Fruit fly (Drosophila melanogaster): ENCODE measurements around the gene CG5245.

Gene CG5245

DNA sequence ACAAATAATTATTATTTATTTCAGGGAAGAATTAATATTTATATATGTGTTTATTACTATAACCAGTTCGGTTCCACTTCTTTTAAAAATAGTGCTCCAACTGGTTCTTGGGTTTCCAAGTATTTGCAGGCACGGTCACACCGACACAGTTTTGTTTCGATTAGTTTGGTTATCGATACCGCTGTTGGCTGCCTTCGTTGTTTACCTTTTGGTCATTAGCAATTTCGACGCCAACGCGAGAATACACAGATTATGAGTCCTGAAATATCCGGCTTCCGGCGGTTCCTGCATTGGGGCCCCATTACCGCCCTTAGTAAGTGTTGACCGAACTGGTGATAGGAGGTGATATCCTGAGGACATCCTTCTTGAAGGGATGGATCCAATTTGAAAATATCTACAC lies 21.2 kb upstream of the CG5245 start, which contains the start of gene CG5196 (continued):
- TF ChIP-seq hkb (optimal IDR thresholded peaks at IDR 0.05), result no peak
- no peak for TF ChIP-seq hkb (GFP tag; IDR thresholded peaks at IDR 0.05)
- TF ChIP-seq CG4617 (GFP tag; optimal IDR thresholded peaks at IDR 0.05; ENCODE audit: borderline replicate concordance), result peak; percentile 55
- TF ChIP-seq sens (GFP tag), result no peak
- TF ChIP-seq chn (GFP tag; optimal IDR thresholded peaks at IDR 0.05), result no peak
- TF ChIP-seq dysf (GFP tag; IDR thresholded peaks at IDR 0.05), result no peak
- TF ChIP-seq CG17385 (GFP tag; optimal IDR thresholded peaks at IDR 0.05), result no peak
- TF ChIP-seq abd-A (tag; optimal IDR thresholded peaks at IDR 0.05), result no peak
- no peak for TF ChIP-seq psq (GFP tag; optimal IDR thresholded peaks at IDR 0.05)
- TF ChIP-seq Oli (tag; optimal IDR thresholded peaks at IDR 0.05), result no peak
- no peak for TF ChIP-seq bowl (GFP tag; IDR thresholded peaks at IDR 0.05)
- no peak for TF ChIP-seq CG3065 (GFP tag; optimal IDR thresholded peaks at IDR 0.05)
- no peak for TF ChIP-seq peb (GFP tag; IDR thresholded peaks at IDR 0.05)
- peak; percentile 44; the same call in 1 of the 2 replicates for TF ChIP-seq vvl (GFP tag; IDR thresholded peaks at IDR 0.05)
- no peak for TF ChIP-seq CG14667 (GFP tag; IDR thresholded peaks at IDR 0.05)
- peak; percentile 34 for TF ChIP-seq Ets97D (GFP tag; optimal IDR thresholded peaks at IDR 0.05)
- TF ChIP-seq nmo (GFP tag; optimal IDR thresholded peaks at IDR 0.05), result peak; percentile 31
- no peak for TF ChIP-seq sqz (GFP tag; optimal IDR thresholded peaks at IDR 0.05)
- TF ChIP-seq CG6175 (GFP tag; IDR thresholded peaks at IDR 0.05), result no peak
- TF ChIP-seq CG18599 (GFP tag; optimal IDR thresholded peaks at IDR 0.05), result no peak
- no peak for TF ChIP-seq CG8388 (GFP tag; optimal IDR thresholded peaks at IDR 0.05)
- TF ChIP-seq Hmr (GFP tag; optimal IDR thresholded peaks at IDR 0.05), result peak; percentile 41
- no peak for TF ChIP-seq Nf-YA (GFP tag; IDR thresholded peaks at IDR 0.05)
- TF ChIP-seq bab2 (GFP tag; optimal IDR thresholded peaks at IDR 0.05), result no peak
- peak; percentile 65 for TF ChIP-seq Scr (GFP tag; IDR thresholded peaks at IDR 0.05; ENCODE audit: partially characterized antibody)
- peak; percentile 27; the same call in 2 of the 3 replicates for TF ChIP-seq CG14860 (GFP tag; IDR thresholded peaks at IDR 0.05; ENCODE audit: partially characterized antibody)
- peak; percentile 36 for TF ChIP-seq CG6854 (GFP tag; optimal IDR thresholded peaks at IDR 0.05)
- TF ChIP-seq gt (GFP tag; IDR thresholded peaks at IDR 0.05), result no peak
- 0 out of 3 replicates have a peak, but pooled peaks have one; percentile 25 for TF ChIP-seq so (GFP tag; IDR thresholded peaks at IDR 0.05)
- no peak for TF ChIP-seq CG11085 (GFP tag; IDR thresholded peaks at IDR 0.05)
- no peak for TF ChIP-seq prd (optimal IDR thresholded peaks at IDR 0.05)
- TF ChIP-seq prd (GFP tag; IDR thresholded peaks at IDR 0.05), result no peak
- no peak for TF ChIP-seq CG10366 (GFP tag; IDR thresholded peaks at IDR 0.05)
- no peak for TF ChIP-seq al (GFP tag; IDR thresholded peaks at IDR 0.05)
- TF ChIP-seq CG4707 (GFP tag; optimal IDR thresholded peaks at IDR 0.05), result no peak
- no peak for TF ChIP-seq Optix (GFP tag; IDR thresholded peaks at IDR 0.05)
- peak; percentile 29 for TF ChIP-seq Nf-YB (GFP tag; optimal IDR thresholded peaks at IDR 0.05)
- no peak for TF ChIP-seq slou (GFP tag; optimal IDR thresholded peaks at IDR 0.05)
- no peak for TF ChIP-seq CG17361 (GFP tag; IDR thresholded peaks at IDR 0.05)
- TF ChIP-seq tgo (GFP tag; IDR thresholded peaks at IDR 0.05), result no peak
- TF ChIP-seq jigr1 (GFP tag; IDR thresholded peaks at IDR 0.05), result no peak
- TF ChIP-seq CG16779 (GFP tag; IDR thresholded peaks at IDR 0.05), result peak; percentile 45; the same call in 1 of the 2 replicates
- TF ChIP-seq mirr (GFP tag; optimal IDR thresholded peaks at IDR 0.05), result no peak
- peak; percentile 7 for TF ChIP-seq CG7928 (GFP tag; optimal IDR thresholded peaks at IDR 0.05)
- no peak for TF ChIP-seq Mrtf (GFP tag; IDR thresholded peaks at IDR 0.05)
- TF ChIP-seq maf-S (GFP tag; optimal IDR thresholded peaks at IDR 0.05), result no peak
- TF ChIP-seq CG10959 (GFP tag; IDR thresholded peaks at IDR 0.05), result no peak
- peak; percentile 12 for TF ChIP-seq Xbp1 (GFP tag; optimal IDR thresholded peaks at IDR 0.05)
- TF ChIP-seq Sry-β (GFP tag; optimal IDR thresholded peaks at IDR 0.05), result peak; percentile 34
- peak; percentile 87 for TF ChIP-seq E2f2 (GFP tag; IDR thresholded peaks at IDR 0.05)
- TF ChIP-seq CG8359 (GFP tag; optimal IDR thresholded peaks at IDR 0.05; ENCODE audit: borderline replicate concordance), result no peak
- no peak for TF ChIP-seq CG15011 (GFP tag; optimal IDR thresholded peaks at IDR 0.05)
- no peak for TF ChIP-seq CG42726 (GFP tag; IDR thresholded peaks at IDR 0.05; ENCODE audit: partially characterized antibody)

Measured in whole organism, embryonic.